Worm (Caenorhabditis elegans) whole organism, L2 larva: ENCODE results near the gene E02H4.5.
A peak's percentile ranks its signal among the peaks of the same experiment; 100 is the strongest.

Experiments used
- C34F6.9 ChIP-seq: fragments of 150-350 bp; optimal IDR thresholded peaks from 2 replicates; lab custom pipeline; 2014; ENCODE audit warnings: missing biosample characterization, missing genetic modification characterization
- F13H6.1 ChIP-seq: sonication (generic microtip); optimal IDR thresholded peaks from 2 replicates; lab custom pipeline; 2016; ENCODE audit warnings: missing genetic modification characterization, missing compliant biosample characterization
- R02D3.7 ChIP-seq: fragments of 150-350 bp; optimal IDR thresholded peaks from 2 replicates; lab custom pipeline; 2014; ENCODE audit warnings: missing biosample characterization, missing genetic modification characterization
- Y55F3AM.14 ChIP-seq: fragments of 200-800 bp; sonication (Bioruptor generic); optimal IDR thresholded peaks from 2 replicates; lab custom pipeline; 2018; ENCODE audit warnings: mild to moderate bottlenecking, missing genetic modification characterization, missing compliant biosample characterization
- alr-1 ChIP-seq: fragments of 150-350 bp; optimal IDR thresholded peaks from 2 replicates; lab custom pipeline; 2014; ENCODE audit warnings: missing biosample characterization, missing genetic modification characterization
- aly-2 ChIP-seq: fragments of 150-350 bp; optimal IDR thresholded peaks from 2 replicates; lab custom pipeline; 2014; ENCODE audit warnings: missing biosample characterization, missing genetic modification characterization
- ama-1 ChIP-seq: fragments of 150-350 bp; optimal IDR thresholded peaks from 2 replicates; lab custom pipeline; 2018; ENCODE audit warnings: inconsistent platforms
- blmp-1 ChIP-seq: sonication (generic microtip); optimal IDR thresholded peaks from 2 replicates; lab custom pipeline; 2017; ENCODE audit warnings: missing genetic modification characterization, mild to moderate bottlenecking, missing compliant biosample characterization, antibody characterized with exemption, moderate library complexity; ENCODE audit not compliant: insufficient read depth
- ceh-16 ChIP-seq: fragments of 150-350 bp; optimal IDR thresholded peaks from 2 replicates; lab custom pipeline; 2014; ENCODE audit warnings: missing biosample characterization, missing genetic modification characterization
- ceh-82 ChIP-seq: fragments of 150-350 bp; optimal IDR thresholded peaks from 2 replicates; lab custom pipeline; 2014; ENCODE audit warnings: missing biosample characterization, missing genetic modification characterization
- crh-2 ChIP-seq: sonication (generic microtip); optimal IDR thresholded peaks from 2 replicates; lab custom pipeline; 2017; ENCODE audit warnings: missing biosample characterization, missing genetic modification characterization
- elt-1 ChIP-seq: fragments of 150-350 bp; optimal IDR thresholded peaks from 2 replicates; lab custom pipeline; 2014; ENCODE audit warnings: missing biosample characterization, missing genetic modification characterization
- fos-1 ChIP-seq: fragments of 150-350 bp; optimal IDR thresholded peaks from 2 replicates; lab custom pipeline; 2014; ENCODE audit warnings: missing biosample characterization, missing genetic modification characterization
- gmeb-1 ChIP-seq: fragments of 150-350 bp; optimal IDR thresholded peaks from 2 replicates; lab custom pipeline; 2014; ENCODE audit warnings: missing biosample characterization, missing genetic modification characterization
- lin-11 ChIP-seq: fragments of 150-350 bp; sonication (generic microtip); optimal IDR thresholded peaks from 2 replicates; lab custom pipeline; 2014; ENCODE audit warnings: missing biosample characterization, missing genetic modification characterization, inconsistent platforms, mixed read lengths
- lin-13 ChIP-seq: fragments of 150-350 bp; optimal IDR thresholded peaks from 2 replicates; lab custom pipeline; 2014; ENCODE audit warnings: missing biosample characterization, missing genetic modification reagents, missing genetic modification characterization
- lsy-2 ChIP-seq, 2 experiments: fragments of 150-350 bp in 1 of 2; sonication (generic microtip) in 1 of 2; optimal IDR thresholded peaks; 2 replicates each; lab custom pipeline; 2014 to 2017; ENCODE audit warnings: missing biosample characterization in 2 of 2, missing genetic modification characterization in 2 of 2
- mab-5 ChIP-seq: fragments of 150-350 bp; optimal IDR thresholded peaks from 2 replicates; lab custom pipeline; 2014; ENCODE audit warnings: missing biosample characterization, missing genetic modification characterization
- nhr-12 ChIP-seq: fragments of 150-350 bp; optimal IDR thresholded peaks from 2 replicates; lab custom pipeline; 2014; ENCODE audit warnings: missing biosample characterization, missing genetic modification characterization
- nhr-129 ChIP-seq: fragments of 150-350 bp; optimal IDR thresholded peaks from 2 replicates; lab custom pipeline; 2014; ENCODE audit warnings: missing biosample characterization, missing genetic modification characterization
- nhr-237 ChIP-seq: fragments of 150-350 bp; optimal IDR thresholded peaks from 2 replicates; lab custom pipeline; 2014; ENCODE audit warnings: missing biosample characterization, missing genetic modification characterization
- nhr-25 ChIP-seq: fragments of 150-350 bp; sonication (generic microtip); optimal IDR thresholded peaks from 3 replicates; lab custom pipeline; 2014; ENCODE audit warnings: missing biosample characterization, missing genetic modification characterization
- nhr-6 ChIP-seq: fragments of 150-350 bp; optimal IDR thresholded peaks from 2 replicates; lab custom pipeline; 2014; ENCODE audit warnings: missing biosample characterization, missing genetic modification characterization
- nhr-77 ChIP-seq: fragments of 150-350 bp; optimal IDR thresholded peaks from 2 replicates; lab custom pipeline; 2014; ENCODE audit warnings: missing biosample characterization, missing genetic modification characterization
- peb-1 ChIP-seq: fragments of 150-350 bp; optimal IDR thresholded peaks from 2 replicates; lab custom pipeline; 2014; ENCODE audit warnings: missing biosample characterization, missing genetic modification characterization
- sem-4 ChIP-seq: fragments of 150-350 bp; optimal IDR thresholded peaks from 2 replicates; lab custom pipeline; 2014; ENCODE audit warnings: missing biosample characterization, missing genetic modification reagents, missing genetic modification characterization
- skn-1 ChIP-seq: sonication (generic microtip); optimal IDR thresholded peaks from 2 replicates; lab custom pipeline; 2017; ENCODE audit warnings: missing biosample characterization, missing genetic modification characterization
- sma-3 ChIP-seq: sonication (generic microtip); optimal IDR thresholded peaks from 2 replicates; lab custom pipeline; 2016; ENCODE audit warnings: missing genetic modification reagents, missing genetic modification characterization, missing compliant biosample characterization
- sma-9 ChIP-seq, 2 experiments: fragments of 150-350 bp in 1 of 2; sonication (generic microtip) in 1 of 2; optimal IDR thresholded peaks; 2 replicates each; lab custom pipeline; 2014 to 2016; ENCODE audit warnings: missing genetic modification characterization in 2 of 2, mild to moderate bottlenecking in 1 of 2, missing biosample characterization in 1 of 2, missing compliant biosample characterization in 1 of 2, missing genetic modification reagents in 1 of 2, moderate library complexity in 1 of 2
- snpc-4 ChIP-seq: fragments of 150-350 bp; optimal IDR thresholded peaks from 2 replicates; lab custom pipeline; 2014; ENCODE audit warnings: missing biosample characterization, missing genetic modification characterization
- unc-39 ChIP-seq: fragments of 150-350 bp; optimal IDR thresholded peaks from 2 replicates; lab custom pipeline; 2014; ENCODE audit warnings: missing biosample characterization, missing genetic modification characterization
- unc-55 ChIP-seq: fragments of 150-350 bp; sonication (generic microtip); optimal IDR thresholded peaks from 3 replicates; lab custom pipeline; 2014; ENCODE audit warnings: missing biosample characterization, missing genetic modification reagents, missing genetic modification characterization
- unc-62 ChIP-seq: fragments of 150-350 bp; optimal IDR thresholded peaks from 2 replicates; lab custom pipeline; 2014; ENCODE audit warnings: missing biosample characterization, missing genetic modification reagents, missing genetic modification characterization
- zag-1 ChIP-seq: fragments of 150-350 bp; optimal IDR thresholded peaks from 2 replicates; lab custom pipeline; 2014; ENCODE audit warnings: missing biosample characterization, missing genetic modification characterization
- ztf-1 ChIP-seq: fragments of 200-800 bp; sonication (Bioruptor generic); conservative IDR thresholded peaks from 2 replicates; pipeline ENCODE4 v1.3.6; 2022; ENCODE audit warnings: missing genetic modification characterization, missing compliant biosample characterization
- ztf-11 ChIP-seq: sonication (generic microtip); optimal IDR thresholded peaks from 2 replicates; lab custom pipeline; 2017; ENCODE audit warnings: missing biosample characterization, missing genetic modification characterization

Gene E02H4.5

DNA sequence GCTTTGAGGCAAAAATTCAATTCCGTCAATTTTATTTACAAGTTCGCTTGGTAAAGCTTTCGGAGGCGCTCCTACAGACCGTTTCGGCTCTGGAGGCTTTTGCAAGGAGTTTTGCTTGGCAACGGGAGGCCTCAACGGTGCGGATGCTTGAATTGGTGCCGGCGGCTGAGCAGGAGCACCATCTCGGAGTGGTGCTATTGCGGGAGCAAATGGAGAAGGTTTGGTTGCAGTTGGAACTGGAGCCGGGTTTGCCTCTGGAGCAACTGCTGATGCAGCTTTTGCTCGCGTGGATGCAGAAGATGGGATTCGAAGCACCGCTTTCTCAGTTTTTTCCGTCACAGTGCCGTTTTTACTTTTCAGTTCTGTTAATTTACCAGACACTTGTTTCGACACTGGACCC is 35.1 kb upstream of the E02H4.5 start:
- TF ChIP-seq gmeb-1 (tag; lab: Kevin White, UChicago) (no peak), lin-13 (GFP tag; lab: Kevin White, UChicago) (no peak), elt-1 (no peak), R02D3.7 (tag; lab: Kevin White, UChicago) (no peak), ama-1 (lab: Kevin White, UChicago) (no peak), ztf-1 (GFP tag; lab: Robert Waterston, UW) (no peak), snpc-4 (tag; lab: Kevin White, UChicago) (no peak), nhr-25 (tag; lab: Kevin White, UChicago) (no peak), lin-11 (tag; lab: Kevin White, UChicago) (no peak), lsy-2 (tag; optimal IDR thresholded peaks at IDR 0.05; lab: Kevin White, UChicago) (no peak), aly-2 (tag; lab: Kevin White, UChicago) (no peak), nhr-6 (tag; lab: Kevin White, UChicago) (no peak), F13H6.1 (no peak)
- TF ChIP-seq, all 48 proteins: peak for 0

DNA sequence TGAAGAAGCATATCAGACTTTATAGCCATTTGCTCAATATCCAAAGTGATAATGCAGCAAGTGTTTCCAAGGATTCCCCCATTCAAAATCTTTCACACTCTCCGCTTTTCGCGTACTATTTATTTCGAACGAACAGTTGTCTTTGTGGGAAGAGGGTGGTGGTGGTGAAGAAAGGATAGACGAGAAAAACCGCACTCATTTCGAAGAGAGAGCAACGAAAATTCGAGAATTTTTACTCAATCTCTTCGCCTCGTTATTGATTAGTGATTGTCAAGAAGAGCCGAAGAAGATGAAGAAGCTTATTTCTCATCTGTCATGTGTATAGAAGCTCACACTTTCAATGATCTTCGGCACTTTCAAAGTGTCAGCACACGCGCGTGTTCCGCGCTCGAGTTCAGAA is 33.0 kb upstream of the E02H4.5 start:
- peak; percentile 30 for TF ChIP-seq C34F6.9 (tag; lab: Kevin White, UChicago)
- TF ChIP-seq crh-2 (tag; lab: Kevin White, UChicago) = peak; percentile 22
- peak; percentile 87 for TF ChIP-seq F13H6.1
- TF ChIP-seq sma-9 (GFP tag; optimal IDR thresholded peaks at IDR 0.05; lab: Kevin White, UChicago) = peak; percentile 75
- TF ChIP-seq sma-9 (tag; optimal IDR thresholded peaks at IDR 0.05; lab: Kevin White, UChicago) = no peak
- TF ChIP-seq nhr-129 = peak; percentile 50
- peak in 1 of 2 experiments; percentile 51 for TF ChIP-seq lsy-2 (tag; optimal IDR thresholded peaks at IDR 0.05; lab: Kevin White, UChicago)
- TF ChIP-seq sma-3 (GFP tag; lab: Kevin White, UChicago) = no peak
- TF ChIP-seq ztf-1 (GFP tag; lab: Robert Waterston, UW) = no peak

DNA sequence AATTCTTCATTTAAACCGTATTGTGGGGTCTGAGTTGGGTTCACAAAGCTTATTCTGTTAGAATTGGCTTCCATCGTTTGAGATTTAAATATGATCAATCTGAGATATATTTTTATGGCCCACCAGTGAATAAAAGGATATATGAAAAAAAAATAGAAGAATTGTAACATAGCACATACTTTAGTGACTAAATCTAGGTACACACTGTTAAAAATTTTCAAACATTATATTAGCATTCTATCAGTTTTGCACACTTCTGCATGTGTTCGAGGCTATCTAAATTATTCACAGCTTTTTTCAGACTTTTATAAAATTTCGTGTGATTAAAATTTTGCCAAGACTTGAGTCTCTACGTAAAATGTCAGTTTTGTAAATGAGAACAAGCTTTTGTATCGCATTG is 26.6 kb upstream of the E02H4.5 start, which contains the start of gene E02H4.2:
TSS of gene E02H4.2 (minus strand) at position 101 of the 400 bp plus-strand sequence.
- TF ChIP-seq nhr-237 (tag; lab: Kevin White, UChicago) (no peak), mab-5 (tag; lab: Kevin White, UChicago) (no peak), ama-1 (lab: Kevin White, UChicago) (no peak)
- TF ChIP-seq, all 48 proteins: peak for 0

DNA sequence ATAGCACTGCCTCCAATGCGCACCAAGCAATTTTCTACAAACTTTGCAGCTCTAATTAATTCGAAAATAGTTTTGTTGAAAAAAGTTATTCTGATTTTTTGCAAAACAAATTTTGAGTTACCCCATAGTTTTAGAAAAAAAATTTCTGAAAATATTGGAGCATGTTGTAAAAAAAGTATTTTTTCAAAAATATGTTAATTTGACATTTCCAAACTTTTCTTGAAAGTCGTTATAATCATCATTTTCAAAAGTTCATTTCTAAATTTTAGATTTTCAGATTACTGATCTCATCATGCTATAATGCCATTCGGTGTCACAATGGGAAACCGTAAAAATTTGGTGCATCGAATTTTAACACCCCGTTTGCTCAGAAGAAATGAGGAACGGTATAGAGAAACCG is 12.8 kb upstream of the E02H4.5 start, which contains the start of gene del-1:
TSS of gene del-1 (plus strand) at position 301 of the 400 bp plus-strand sequence.
- TF ChIP-seq unc-62 (GFP tag; lab: Kevin White, UChicago) = no peak
- no peak for TF ChIP-seq crh-2 (tag; lab: Kevin White, UChicago)
- no peak for TF ChIP-seq ceh-82
- TF ChIP-seq nhr-6 (tag; lab: Kevin White, UChicago) = no peak
- TF ChIP-seq zag-1 (tag; lab: Kevin White, UChicago) = no peak
- no peak for TF ChIP-seq aly-2 (tag; lab: Kevin White, UChicago)
- TF ChIP-seq sma-9 (GFP tag; optimal IDR thresholded peaks at IDR 0.05; lab: Kevin White, UChicago) = no peak
- no peak for TF ChIP-seq sma-9 (tag; optimal IDR thresholded peaks at IDR 0.05; lab: Kevin White, UChicago)
- TF ChIP-seq nhr-77 (tag; lab: Kevin White, UChicago) = no peak
- no peak for TF ChIP-seq nhr-12 (tag; lab: Kevin White, UChicago)
- TF ChIP-seq alr-1 = no peak
- TF ChIP-seq ztf-1 (GFP tag; lab: Robert Waterston, UW) = no peak
- no peak for TF ChIP-seq ceh-16
- TF ChIP-seq nhr-25 (tag; lab: Kevin White, UChicago) = no peak
- TF ChIP-seq ama-1 (lab: Kevin White, UChicago) = no peak
- TF ChIP-seq lsy-2 (tag; optimal IDR thresholded peaks at IDR 0.05; lab: Kevin White, UChicago) = no peak
- TF ChIP-seq peb-1 (tag; lab: Kevin White, UChicago) = no peak
- TF ChIP-seq snpc-4 (tag; lab: Kevin White, UChicago) = no peak

DNA sequence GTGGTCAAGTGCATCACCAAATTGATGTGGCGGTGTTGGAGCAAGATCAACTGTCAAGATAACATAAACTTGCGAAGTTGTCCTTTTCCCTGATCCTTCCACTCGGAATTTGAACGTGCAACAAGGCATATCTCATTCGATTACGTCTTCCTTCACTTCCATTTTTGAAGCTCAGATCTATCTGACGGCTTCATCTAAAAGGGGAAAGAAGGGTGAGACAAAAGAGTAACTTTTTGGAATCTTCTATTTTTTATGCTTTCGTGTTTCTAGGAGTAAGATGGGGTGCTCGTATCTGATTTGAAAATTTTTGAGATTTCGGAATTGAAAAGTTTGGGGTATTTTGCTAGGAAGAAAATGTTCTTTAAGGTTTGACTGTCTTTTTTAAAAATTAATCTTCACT is 12.2 kb upstream of the E02H4.5 start:
- no peak for TF ChIP-seq lsy-2 (tag; optimal IDR thresholded peaks at IDR 0.05; lab: Kevin White, UChicago)
- TF ChIP-seq elt-1 = peak; percentile 29
- TF ChIP-seq nhr-12 (tag; lab: Kevin White, UChicago) = no peak

DNA sequence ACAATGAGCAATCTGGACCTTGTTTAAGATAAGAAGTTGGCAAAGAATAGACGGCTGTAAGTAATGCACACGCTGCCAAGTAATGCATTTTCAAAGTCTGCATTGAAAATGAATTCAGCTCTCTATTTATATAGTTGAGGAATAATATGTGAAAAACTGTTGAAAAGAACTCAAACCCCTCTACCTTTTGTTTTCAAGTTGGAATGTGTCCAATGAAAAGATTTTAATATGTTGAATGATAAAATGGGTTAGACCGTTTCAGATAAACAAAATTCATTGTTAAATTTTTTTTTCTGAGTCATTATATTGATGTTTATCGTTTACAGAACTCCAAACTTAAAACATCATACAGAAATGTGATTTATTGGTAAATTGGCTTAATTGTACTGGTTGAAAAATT is 8.5 kb upstream of the E02H4.5 start, which contains the start of gene E02H4.8:
TSS of gene E02H4.8 (minus strand) at position 101 of the 400 bp plus-strand sequence.
- TF ChIP-seq ztf-1 (GFP tag; lab: Robert Waterston, UW) (no peak), fos-1 (tag; lab: Kevin White, UChicago) (no peak), sma-9 (GFP tag; optimal IDR thresholded peaks at IDR 0.05; lab: Kevin White, UChicago) (no peak), sma-9 (tag; optimal IDR thresholded peaks at IDR 0.05; lab: Kevin White, UChicago) (no peak), unc-55 (GFP tag; lab: Kevin White, UChicago) (no peak), skn-1 (tag; lab: Kevin White, UChicago) (no peak), Y55F3AM.14 (no peak), ztf-11 (tag; lab: Kevin White, UChicago) (no peak), unc-62 (GFP tag; lab: Kevin White, UChicago) (no peak), unc-39 (tag; lab: Kevin White, UChicago) (no peak), gmeb-1 (tag; lab: Kevin White, UChicago) (no peak), peb-1 (tag; lab: Kevin White, UChicago) (no peak), sem-4 (tag; lab: Kevin White, UChicago) (no peak), blmp-1 (tag; lab: Kevin White, UChicago) (no peak), lsy-2 (tag; optimal IDR thresholded peaks at IDR 0.05; lab: Kevin White, UChicago) (no peak)
